Worm (Caenorhabditis elegans): ENCODE data around the gene F21A3.4.

The F21A3.4 gene

DNA sequence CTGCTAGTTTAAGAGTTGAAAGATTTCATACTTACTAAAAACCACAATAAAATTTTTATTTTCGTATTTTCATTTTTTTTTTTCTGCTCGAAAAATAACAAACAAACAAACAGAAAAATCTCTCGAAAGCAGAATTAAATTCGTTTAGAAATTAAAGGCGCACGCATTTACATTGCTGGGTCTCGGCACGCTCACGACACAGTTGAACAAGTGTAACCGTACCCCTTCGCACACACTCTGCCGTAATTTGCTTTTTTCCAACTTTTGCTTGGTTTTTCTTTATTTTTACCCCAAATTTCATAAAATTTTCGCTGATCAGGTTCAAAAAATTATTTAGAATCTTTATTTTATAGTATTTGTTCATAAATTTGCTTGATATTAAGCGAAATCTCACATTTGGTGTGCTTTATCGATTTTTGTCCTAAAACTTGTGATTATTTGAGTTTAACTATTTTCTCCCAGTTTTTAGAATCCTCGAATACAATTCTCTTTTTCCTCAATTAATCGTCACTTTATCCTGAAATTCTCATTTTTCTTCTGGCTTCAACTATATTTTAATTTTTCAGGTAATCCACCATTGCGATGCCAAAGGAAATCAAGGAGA is 24.7 kb upstream of the F21A3.4 start, which contains the start of gene rpl-38 (continued):
- TF ChIP-seq hlh-11 (tag; optimal IDR thresholded peaks at IDR 0.05) (peak; percentile 56), D1046.2 (GFP tag; IDR thresholded peaks at IDR 0.05) (peak; percentile 100), lin-13 (GFP tag; optimal IDR thresholded peaks at IDR 0.05) (peak; percentile 72), mxl-2 (GFP tag; conservative IDR thresholded peaks at IDR 0.05) (no peak), daf-8 (GFP tag; IDR thresholded peaks at IDR 0.05) (no peak), hmg-1.1 (GFP tag; IDR thresholded peaks at IDR 0.05) (peak; percentile 60; the same call in 1 of the 2 replicates), ZK546.5 (tag; optimal IDR thresholded peaks at IDR 0.05) (no peak), lir-3 (tag; optimal IDR thresholded peaks at IDR 0.05) (no peak), lin-29 (GFP tag; IDR thresholded peaks at IDR 0.05) (no peak), ama-1 (optimal IDR thresholded peaks at IDR 0.05) (no peak), snpc-4 (tag; optimal IDR thresholded peaks at IDR 0.05) (peak; percentile 21)

DNA sequence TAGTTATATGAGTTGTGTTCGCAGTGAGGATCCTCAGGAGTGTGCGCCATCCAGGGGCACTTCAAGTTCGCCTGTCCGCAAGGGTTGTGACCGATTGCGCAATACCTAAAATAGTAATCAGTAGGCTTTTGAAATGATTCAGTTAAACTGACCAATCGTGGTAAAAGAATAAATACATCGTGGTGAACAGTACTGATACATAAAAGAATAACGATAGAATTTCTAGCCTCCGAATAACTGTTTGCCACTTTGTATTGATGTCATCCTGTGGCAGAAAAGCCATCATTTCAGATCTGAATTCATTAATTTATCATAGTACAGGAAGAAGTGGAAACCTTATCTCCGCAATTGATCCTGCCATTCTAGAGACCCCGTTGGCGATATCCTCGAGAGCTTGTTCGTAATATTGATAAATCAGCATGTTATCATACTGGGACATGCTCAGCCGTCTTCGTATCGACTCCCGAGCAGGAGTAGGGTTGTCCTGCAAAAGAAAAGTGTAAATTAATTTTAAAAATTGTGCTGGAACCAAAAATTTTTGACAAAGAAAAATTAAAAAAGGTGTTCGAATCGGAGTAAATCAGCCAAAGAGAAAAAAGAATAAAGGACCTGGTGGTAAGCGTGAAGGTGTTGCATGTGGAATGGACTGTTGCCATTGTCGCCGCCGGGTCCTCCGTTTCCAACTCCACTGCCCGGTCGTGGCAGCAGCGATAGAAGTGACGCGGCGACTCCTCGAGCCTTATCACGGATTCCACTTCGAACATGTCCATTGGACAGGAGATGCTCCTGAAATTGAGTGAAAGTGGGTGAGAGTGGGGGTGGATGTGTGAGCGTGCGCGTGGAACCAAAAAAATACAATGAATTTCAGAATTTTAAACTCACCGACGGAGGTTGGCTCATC is 23.3 kb upstream of the F21A3.4 start:
- TF ChIP-seq lin-38 (GFP tag; IDR thresholded peaks at IDR 0.05) (peak; percentile 62), tra-1 (GFP tag; IDR thresholded peaks at IDR 0.05) (no peak), F10B5.3 (tag; optimal IDR thresholded peaks at IDR 0.05) (peak; percentile 17), F49E8.2 (tag; optimal IDR thresholded peaks at IDR 0.05; ENCODE audit: borderline replicate concordance) (peak; percentile 69), mes-2 (tag; optimal IDR thresholded peaks at IDR 0.05; ENCODE audit: poor library complexity, severe bottlenecking) (peak; percentile 21), snpc-1.2 (GFP tag; IDR thresholded peaks at IDR 0.05) (no peak), ceh-82 (tag; optimal IDR thresholded peaks at IDR 0.05) (no peak), unc-130 (GFP tag; optimal IDR thresholded peaks at IDR 0.05) (peak; percentile 11), ZK546.5 (tag; optimal IDR thresholded peaks at IDR 0.05) (no peak), arid-1 (GFP tag; conservative IDR thresholded peaks at IDR 0.05) (0 out of 2 replicates have a peak, but pooled peaks have one; percentile 16), Y5F2A.4 (GFP tag; optimal IDR thresholded peaks at IDR 0.05) (peak; percentile 23), Y105C5A.15 (GFP tag; IDR thresholded peaks at IDR 0.05) (no peak), daf-19 (GFP tag; conservative IDR thresholded peaks at IDR 0.05) (0 out of 2 replicates have a peak, but pooled peaks have one; percentile 12), ceh-44 (GFP tag; IDR thresholded peaks at IDR 0.05) (no peak), hmg-1.1 (GFP tag; IDR thresholded peaks at IDR 0.05) (no peak), mxl-3 (GFP tag; optimal IDR thresholded peaks at IDR 0.05) (no peak), ceh-28 (tag; optimal IDR thresholded peaks at IDR 0.05) (no peak), set-16 (GFP tag; IDR thresholded peaks at IDR 0.05) (peak; percentile 53; the same call in 1 of the 2 replicates), unc-62 (GFP tag; optimal IDR thresholded peaks at IDR 0.05 in 1 of 2) (peak in 1 of 2 experiments; percentile 49), unc-62 (tag; optimal IDR thresholded peaks at IDR 0.05) (no peak), Y48G9A.11 (GFP tag; IDR thresholded peaks at IDR 0.05) (peak; percentile 50; the same call in 1 of the 2 replicates), lin-1 (GFP tag; IDR thresholded peaks at IDR 0.05) (no peak), aha-1 (tag) (peak; percentile 46), nhr-42 (GFP tag; IDR thresholded peaks at IDR 0.05) (0 out of 2 replicates have a peak, but pooled peaks have one; percentile 40), ceh-20 (GFP tag; IDR thresholded peaks at IDR 0.05) (no peak), nhr-76 (tag; optimal IDR thresholded peaks at IDR 0.05) (no peak)

DNA sequence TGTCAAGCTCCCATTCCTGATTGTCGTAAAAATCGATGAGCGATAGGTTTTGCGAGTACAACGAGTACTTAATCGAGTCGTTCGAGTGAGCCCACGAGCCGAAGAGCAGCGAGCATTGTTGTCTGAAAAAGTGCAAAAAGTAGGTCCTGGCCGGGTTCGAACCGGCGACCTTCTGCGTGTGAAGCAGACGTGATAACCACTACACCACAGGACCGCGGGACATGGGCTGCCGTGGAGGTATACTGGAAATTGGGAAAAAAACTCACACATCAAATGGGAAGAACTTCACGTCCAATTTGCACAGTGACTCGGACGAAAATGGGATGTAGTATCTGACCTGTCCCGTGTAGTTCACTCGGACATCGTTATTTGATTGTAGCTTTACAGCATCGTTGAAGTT is 21.1 kb upstream of the F21A3.4 start:
- TF ChIP-seq ceh-32 (tag; optimal IDR thresholded peaks at IDR 0.05; ENCODE audit: poor library complexity): no peak
- peak; percentile 34 for TF ChIP-seq mes-2 (tag; optimal IDR thresholded peaks at IDR 0.05; ENCODE audit: poor library complexity, severe bottlenecking)
- TF ChIP-seq hmg-1.1 (GFP tag; IDR thresholded peaks at IDR 0.05): peak; percentile 57; the same call in 1 of the 2 replicates
- TF ChIP-seq hlh-11 (tag; optimal IDR thresholded peaks at IDR 0.05): peak; percentile 7
- 0 out of 2 replicates have a peak, but pooled peaks have one; percentile 19 for TF ChIP-seq Y105C5A.15 (GFP tag; IDR thresholded peaks at IDR 0.05)
- peak; percentile 77 for TF ChIP-seq egl-43 (GFP tag; IDR thresholded peaks at IDR 0.05)
- no peak for TF ChIP-seq zfp-2 (tag; optimal IDR thresholded peaks at IDR 0.05)
- peak; percentile 31; the same call in 1 of the 2 replicates for TF ChIP-seq Y48G9A.11 (GFP tag; IDR thresholded peaks at IDR 0.05)
- TF ChIP-seq madf-9 (GFP tag; conservative IDR thresholded peaks at IDR 0.05): peak; percentile 52; the same call in 1 of the 2 replicates
- TF ChIP-seq unc-62 (GFP tag; optimal IDR thresholded peaks at IDR 0.05 in 1 of 2): peak in 1 of 2 experiments; percentile 31
- TF ChIP-seq unc-62 (tag; optimal IDR thresholded peaks at IDR 0.05): no peak
- TF ChIP-seq snpc-4 (tag; optimal IDR thresholded peaks at IDR 0.05): no peak
- TF ChIP-seq mxl-2 (GFP tag; conservative IDR thresholded peaks at IDR 0.05): 0 out of 2 replicates have a peak, but pooled peaks have one; percentile 36
- peak; percentile 48 for TF ChIP-seq dmd-6 (GFP tag; IDR thresholded peaks at IDR 0.05)
- TF ChIP-seq ceh-44 (GFP tag; IDR thresholded peaks at IDR 0.05): no peak
- TF ChIP-seq lsy-2 (tag; optimal IDR thresholded peaks at IDR 0.05): no peak
- no peak for TF ChIP-seq nhr-42 (GFP tag; IDR thresholded peaks at IDR 0.05)
- 0 out of 2 replicates have a peak, but pooled peaks have one; percentile 14 for TF ChIP-seq set-16 (GFP tag; IDR thresholded peaks at IDR 0.05)
- peak; percentile 88 for TF ChIP-seq D1046.2 (GFP tag; IDR thresholded peaks at IDR 0.05)
- peak; percentile 36; the same call in 1 of the 2 replicates for TF ChIP-seq T26A8.4 (GFP tag; IDR thresholded peaks at IDR 0.05)
- no peak for TF ChIP-seq mxl-3 (GFP tag; optimal IDR thresholded peaks at IDR 0.05)
